Worm (Caenorhabditis elegans): ENCODE data around the gene lgc-42.

lgc-42 gene

ce11 chrIII:1997569-1997968 lies at the start of gene lgc-42:
TSS of gene lgc-42 (plus strand) at chrIII:1997869.
- TF ChIP-seq nhr-232 (tag; optimal IDR thresholded peaks at IDR 0.05) (no peak), ref-2 (tag; optimal IDR thresholded peaks at IDR 0.05) (no peak), madf-2 (tag; optimal IDR thresholded peaks at IDR 0.05) (no peak), ceh-6 (GFP tag; optimal IDR thresholded peaks at IDR 0.05) (no peak), Y22D7AL.16 (tag; optimal IDR thresholded peaks at IDR 0.05) (no peak), gmeb-2 (tag; optimal IDR thresholded peaks at IDR 0.05) (no peak), fkh-6 (tag; optimal IDR thresholded peaks at IDR 0.05) (no peak), rnt-1 (tag; optimal IDR thresholded peaks at IDR 0.05) (no peak), sox-2 (GFP tag; IDR thresholded peaks at IDR 0.05) (no peak), ceh-45 (GFP tag; IDR thresholded peaks at IDR 0.05) (no peak), ceh-30 (tag; optimal IDR thresholded peaks at IDR 0.05) (no peak)

- TF ChIP-seq lim-6 (tag; optimal IDR thresholded peaks at IDR 0.05) (no peak), C08G9.2 (tag; optimal IDR thresholded peaks at IDR 0.05) (no peak), npax-4 (tag; optimal IDR thresholded peaks at IDR 0.05) (no peak), dmd-4 (tag; optimal IDR thresholded peaks at IDR 0.05; ENCODE audit: borderline replicate concordance) (no peak)
These were observed 48.3 kb upstream of the lgc-42 start for ce11 chrIII:1949362-1949761.

DNA sequence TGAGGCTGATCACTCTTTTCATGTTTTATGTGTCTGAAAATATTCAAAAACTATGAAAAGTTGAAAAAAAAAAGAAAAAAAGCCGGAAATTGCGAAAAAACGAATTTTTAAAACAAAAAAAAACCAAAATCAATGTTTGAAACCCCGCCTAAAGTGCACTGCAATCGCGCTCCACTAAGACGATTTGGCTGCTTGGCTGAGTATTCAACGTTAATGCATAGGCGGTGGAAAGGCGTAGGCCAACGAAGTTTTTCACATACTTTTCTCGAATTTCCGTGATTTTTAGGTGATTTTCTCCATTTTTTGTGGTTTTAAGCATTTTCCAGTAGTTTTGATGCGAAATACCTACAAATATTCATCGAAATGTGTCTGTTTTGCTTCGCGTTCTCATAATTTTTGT lies 47.4 kb upstream of the lgc-42 start, which contains the start of the genes polh-1 and rps-22:
Gene polh-1, minus strand, starts transcription at position 34 of the 400 bp plus-strand sequence.
Gene rps-22, plus strand, starts transcription at position 300 of the 400 bp plus-strand sequence.
- TF ChIP-seq ceh-19 (GFP tag; optimal IDR thresholded peaks at IDR 0.05) (no peak), F13H6.1 (tag; optimal IDR thresholded peaks at IDR 0.05) (no peak), dve-1 (tag; optimal IDR thresholded peaks at IDR 0.05) (peak; percentile 72), pax-1 (tag; optimal IDR thresholded peaks at IDR 0.05) (peak; percentile 81), ceh-48 (tag; optimal IDR thresholded peaks at IDR 0.05) (peak; percentile 68), ceh-34 (tag; optimal IDR thresholded peaks at IDR 0.05) (peak; percentile 42), ceh-30 (tag; optimal IDR thresholded peaks at IDR 0.05) (no peak), ztf-16 (tag; optimal IDR thresholded peaks at IDR 0.05) (peak; percentile 22), ets-4 (tag; optimal IDR thresholded peaks at IDR 0.05) (peak; percentile 20), ceh-45 (GFP tag; IDR thresholded peaks at IDR 0.05) (0 out of 2 replicates have a peak, but pooled peaks have one; percentile 27), nhr-232 (tag; optimal IDR thresholded peaks at IDR 0.05) (no peak), pha-4 (tag; optimal IDR thresholded peaks at IDR 0.05) (no peak), hlh-30 (tag; optimal IDR thresholded peaks at IDR 0.05; ENCODE audit: insufficient read depth) (peak; percentile 46), ceh-31 (tag; optimal IDR thresholded peaks at IDR 0.05) (peak; percentile 79), unc-42 (tag; optimal IDR thresholded peaks at IDR 0.05) (peak; percentile 78), ref-2 (tag; optimal IDR thresholded peaks at IDR 0.05) (peak; percentile 38), tbx-2 (tag; optimal IDR thresholded peaks at IDR 0.05) (peak; percentile 55), nfya-1 (tag; optimal IDR thresholded peaks at IDR 0.05) (peak; percentile 82), ceh-18 (tag; optimal IDR thresholded peaks at IDR 0.05) (peak; percentile 82), rnt-1 (tag; optimal IDR thresholded peaks at IDR 0.05) (peak; percentile 38), elt-2 (tag; optimal IDR thresholded peaks at IDR 0.05) (peak; percentile 54)

ce11 chrIII:1951388-1951787 lies 46.3 kb upstream of the lgc-42 start, which contains the start of gene F53A3.7:
TSS of gene F53A3.7 (plus strand) at chrIII:1951526.
- TF ChIP-seq pros-1 (tag; optimal IDR thresholded peaks at IDR 0.05): no peak
- TF ChIP-seq ceh-31 (tag; optimal IDR thresholded peaks at IDR 0.05): no peak
- TF ChIP-seq pat-9 (tag; optimal IDR thresholded peaks at IDR 0.05): no peak
- no peak for TF ChIP-seq fkh-10 (GFP tag; optimal IDR thresholded peaks at IDR 0.05)
- TF ChIP-seq C38D4.7 (GFP tag; optimal IDR thresholded peaks at IDR 0.05): no peak
- no peak for TF ChIP-seq unc-55 (GFP tag; optimal IDR thresholded peaks at IDR 0.05)
- no peak for TF ChIP-seq pag-3 (tag; optimal IDR thresholded peaks at IDR 0.05; ENCODE audit: borderline replicate concordance)
- TF ChIP-seq syd-9 (tag; optimal IDR thresholded peaks at IDR 0.05): no peak
- TF ChIP-seq nhr-232 (tag; optimal IDR thresholded peaks at IDR 0.05): no peak
- TF ChIP-seq fkh-6 (tag; optimal IDR thresholded peaks at IDR 0.05): no peak

All from whole organism, late embryonic.